Worm (Caenorhabditis elegans) whole organism, early embryonic: ENCODE results near the gene tre-2.

ENCODE experiments used
- B0310.2 ChIP-seq: sonication (generic microtip); optimal IDR thresholded peaks from 2 replicates; lab custom pipeline; 2016; ENCODE audit warnings: mild to moderate bottlenecking, missing genetic modification characterization, missing compliant biosample characterization
- aly-1 ChIP-seq: sonication (generic microtip); optimal IDR thresholded peaks from 2 replicates; lab custom pipeline; 2016; ENCODE audit warnings: missing genetic modification characterization, missing compliant biosample characterization
- ama-1 ChIP-seq: fragments of 150-350 bp; optimal IDR thresholded peaks from 2 replicates; lab custom pipeline; 2014
- ceh-13 ChIP-seq: fragments of 200-800 bp; sonication (Bioruptor generic); optimal IDR thresholded peaks from 2 replicates; lab custom pipeline; 2018; ENCODE audit warnings: mild to moderate bottlenecking, missing genetic modification characterization, missing compliant biosample characterization
- ets-7 ChIP-seq: sonication (generic microtip); optimal IDR thresholded peaks from 2 replicates; lab custom pipeline; 2016; ENCODE audit warnings: missing genotype, missing genetic modification characterization, missing compliant biosample characterization
- flt-1 ChIP-seq: fragments of 200-800 bp; sonication (Bioruptor generic); IDR thresholded peaks from 2 replicates; pipeline ENCODE4 v1.3.6; 2022; ENCODE audit warnings: missing genetic modification characterization, missing compliant biosample characterization
- hmbx-1 ChIP-seq: sonication (generic microtip); optimal IDR thresholded peaks from 2 replicates; lab custom pipeline; 2016; ENCODE audit warnings: mild to moderate bottlenecking, missing genetic modification characterization, missing compliant biosample characterization
- hmg-4 ChIP-seq: fragments of 200-800 bp; sonication (Bioruptor generic); optimal IDR thresholded peaks from 2 replicates; lab custom pipeline; 2018; ENCODE audit warnings: mild to moderate bottlenecking, missing genetic modification characterization, missing compliant biosample characterization
- hnd-1 ChIP-seq: sonication (generic microtip); optimal IDR thresholded peaks from 2 replicates; lab custom pipeline; 2016; ENCODE audit warnings: missing genetic modification characterization, missing compliant biosample characterization
- scrt-1 ChIP-seq: fragments of 200-800 bp; sonication (Bioruptor generic); IDR thresholded peaks from 2 replicates; pipeline ENCODE4 v1.3.6; 2022; ENCODE audit warnings: missing genetic modification characterization, missing compliant biosample characterization
- tbx-11 ChIP-seq: fragments of 200-800 bp; sonication (Bioruptor generic); IDR thresholded peaks from 2 replicates; pipeline ENCODE4 v1.3.6; 2022; ENCODE audit warnings: missing genetic modification characterization, missing compliant biosample characterization
- tbx-37 ChIP-seq: fragments of 200-800 bp; sonication (Bioruptor generic); conservative IDR thresholded peaks from 2 replicates; pipeline ENCODE4 v1.3.6; 2022; ENCODE audit warnings: missing genetic modification reagents, missing genetic modification characterization, missing compliant biosample characterization

DNA sequence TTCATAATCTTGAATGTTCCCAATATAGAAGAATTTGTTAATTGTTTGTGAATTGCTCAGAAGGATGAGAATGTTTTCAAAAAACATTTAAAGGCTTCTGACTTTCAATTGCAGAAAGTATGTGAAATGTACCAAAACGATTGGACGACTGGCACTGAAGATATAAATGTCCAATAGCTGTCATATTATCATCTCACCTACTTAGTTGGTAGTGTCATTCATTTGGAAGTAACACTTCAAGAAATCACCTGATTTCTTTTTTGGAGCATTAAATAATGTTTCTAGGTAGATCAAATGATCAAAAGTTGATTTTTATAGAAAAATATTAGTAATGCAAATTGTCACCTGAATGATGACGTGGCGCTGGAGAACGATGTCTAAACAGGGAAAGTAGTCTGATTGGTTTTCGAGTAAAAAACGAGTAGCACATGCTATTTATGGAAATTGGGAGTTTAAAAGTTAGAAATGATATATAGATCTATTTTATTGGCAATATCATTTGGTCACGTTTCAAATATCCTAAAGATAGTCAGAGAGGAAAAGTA, 3.5 kb downstream of the tre-2 start:
- TF ChIP-seq ets-7, result no peak
- TF ChIP-seq ama-1 (lab: Kevin White, UChicago), result no peak
- no peak for TF ChIP-seq hnd-1 (tag; lab: Kevin White, UChicago)
- no peak for TF ChIP-seq hmbx-1 (tag; lab: Kevin White, UChicago)
- TF ChIP-seq flt-1 (GFP tag; lab: Robert Waterston, UW), result no peak
- TF ChIP-seq B0310.2, result no peak
- no peak for TF ChIP-seq tbx-11
- no peak for TF ChIP-seq scrt-1 (GFP tag; lab: Robert Waterston, UW)
- no peak for TF ChIP-seq hmg-4
- no peak for TF ChIP-seq ceh-13 (GFP tag; lab: Kevin White, UChicago)
- no peak for TF ChIP-seq tbx-37 (GFP tag; lab: Robert Waterston, UW)
- no peak for TF ChIP-seq aly-1 (tag; lab: Kevin White, UChicago)
